Worm (Caenorhabditis elegans) whole organism, late embryonic: ENCODE measurements around the gene ZK856.6.

ENCODE experiments used
- K02D7.2 ChIP-seq: sonication (generic microtip); optimal IDR thresholded peaks from 2 replicates; lab custom pipeline; 2017; ENCODE audit warnings: mild to moderate bottlenecking, missing genetic modification characterization, missing compliant biosample characterization
- K09A11.1 ChIP-seq: sonication (generic microtip); optimal IDR thresholded peaks from 2 replicates; lab custom pipeline; 2017; ENCODE audit warnings: antibody characterized with exemption, mild to moderate bottlenecking, missing genetic modification characterization, missing compliant biosample characterization; ENCODE audit not compliant: insufficient read depth
- T23F11.4 ChIP-seq: fragments of 200-800 bp; sonication (Bioruptor generic); optimal IDR thresholded peaks from 2 replicates; lab custom pipeline; 2018; ENCODE audit warnings: mild to moderate bottlenecking, missing genetic modification characterization, missing compliant biosample characterization
- Y22D7AL.16 ChIP-seq: sonication (generic microtip); optimal IDR thresholded peaks from 2 replicates; lab custom pipeline; 2016; ENCODE audit warnings: missing genetic modification characterization, missing compliant biosample characterization
- ceh-9 ChIP-seq: sonication (generic microtip); optimal IDR thresholded peaks from 2 replicates; lab custom pipeline; 2016; ENCODE audit warnings: mild to moderate bottlenecking, missing genetic modification characterization, inconsistent platforms, missing compliant biosample characterization
- dve-1 ChIP-seq: sonication (generic microtip); optimal IDR thresholded peaks from 2 replicates; lab custom pipeline; 2017; ENCODE audit warnings: antibody characterized with exemption, mild to moderate bottlenecking, missing genetic modification characterization, missing compliant biosample characterization
- elt-2 ChIP-seq: sonication (generic microtip); optimal IDR thresholded peaks from 2 replicates; lab custom pipeline; 2016; ENCODE audit warnings: missing genetic modification reagents, missing genetic modification characterization, missing compliant biosample characterization
- mec-3 ChIP-seq: sonication (generic microtip); optimal IDR thresholded peaks from 2 replicates; lab custom pipeline; 2016; ENCODE audit warnings: borderline replicate concordance, missing genetic modification characterization, missing compliant biosample characterization
- nhr-11 ChIP-seq: fragments of 150-350 bp; optimal IDR thresholded peaks from 2 replicates; lab custom pipeline; 2014; ENCODE audit warnings: missing biosample characterization, missing genetic modification characterization
- pha-4 ChIP-seq: fragments of 150-350 bp; optimal IDR thresholded peaks from 2 replicates; lab custom pipeline; 2018; ENCODE audit warnings: missing biosample characterization, missing genetic modification reagents, missing genetic modification characterization
- unc-55 ChIP-seq: sonication (generic microtip); optimal IDR thresholded peaks from 2 replicates; lab custom pipeline; 2017; ENCODE audit warnings: missing biosample characterization, missing genetic modification reagents, missing genetic modification characterization
- unc-86 ChIP-seq: sonication (generic microtip); optimal IDR thresholded peaks from 2 replicates; lab custom pipeline; 2016; ENCODE audit warnings: missing genetic modification characterization, missing compliant biosample characterization

- no peak for TF ChIP-seq mec-3
- TF ChIP-seq pha-4 (tag; lab: Kevin White, UChicago) = no peak
- no peak for TF ChIP-seq unc-55 (GFP tag; lab: Kevin White, UChicago)
- no peak for TF ChIP-seq ceh-9 (tag; lab: Kevin White, UChicago)
- no peak for TF ChIP-seq T23F11.4
- TF ChIP-seq K02D7.2 (tag; lab: Kevin White, UChicago) = no peak
- TF ChIP-seq K09A11.1 (tag; lab: Kevin White, UChicago) = no peak
- TF ChIP-seq Y22D7AL.16 = no peak
- no peak for TF ChIP-seq elt-2 (tag; lab: Kevin White, UChicago)
- TF ChIP-seq unc-86 (tag; lab: Kevin White, UChicago) = no peak
- TF ChIP-seq dve-1 (tag; lab: Kevin White, UChicago) = no peak
- TF ChIP-seq nhr-11 (tag; lab: Kevin White, UChicago) = no peak
These were observed 18.2 kb downstream of the ZK856.6 start, which contains the start of gene ZK856.14 for ce11 chrV:10216724-10217123.
